Fruit fly (Drosophila melanogaster) whole organism, embryonic: ENCODE results near the gene CG31388.

Experiments
- kay ChIP-seq: fragments of 200-800 bp; sonication (Bioruptor generic); optimal IDR thresholded peaks from 2 replicates; lab custom pipeline; 2016; ENCODE audit warnings: missing biosample characterization, missing genetic modification characterization
- org-1 ChIP-seq: fragments of 200-800 bp; sonication (Bioruptor generic); optimal IDR thresholded peaks from 2 replicates; lab custom pipeline; 2017; ENCODE audit warnings: missing biosample characterization, missing genetic modification characterization

dm6 chr3R:11281887-11282286 is 44.3 kb downstream of the CG31388 start:
- TF ChIP-seq kay (GFP tag; lab: Kevin White, UChicago): no peak
- TF ChIP-seq org-1: no peak
